Worm (Caenorhabditis elegans) whole organism, mixed stage, embryonic: ENCODE data around the gene C15H9.9.

Experiments
- lin-13 ChIP-seq: fragments of 150-350 bp; optimal IDR thresholded peaks from 2 replicates; lab custom pipeline; 2014; ENCODE audit warnings: missing biosample characterization, missing genetic modification characterization
- lsy-2 ChIP-seq: fragments of 150-350 bp; optimal IDR thresholded peaks from 2 replicates; lab custom pipeline; 2014; ENCODE audit warnings: missing biosample characterization, missing genetic modification characterization
- ztf-11 ChIP-seq: fragments of 150-350 bp; optimal IDR thresholded peaks from 2 replicates; lab custom pipeline; 2014; ENCODE audit warnings: missing biosample characterization, missing genetic modification characterization

ce11 chrX:6112817-6113216 is 15.3 kb downstream of the C15H9.9 start, which contains the start of gene prx-3:
- TF ChIP-seq ztf-11, result no peak
- TF ChIP-seq lin-13, result no peak
- no peak for TF ChIP-seq lsy-2 (tag; lab: Kevin White, UChicago)
